Fruit fly (Drosophila melanogaster): ENCODE data around the gene Amnionless.
A peak's percentile ranks its signal among the peaks of the same experiment; 100 is the strongest.

Amnionless gene

dm6 chr2L:309177-309576 is 20.2 kb upstream of the Amnionless start (continued):
- TF ChIP-seq CG10209 (GFP tag; optimal IDR thresholded peaks at IDR 0.05) (no peak), pnt (GFP tag; optimal IDR thresholded peaks at IDR 0.05) (no peak), CG7963 (GFP tag; IDR thresholded peaks at IDR 0.05; ENCODE audit: partially characterized antibody) (no peak), GATAe (GFP tag; conservative IDR thresholded peaks at IDR 0.05) (no peak), E2f1 (GFP tag; IDR thresholded peaks at IDR 0.05) (peak; percentile 10; the same call in 1 of the 2 replicates), CG8281 (tag; optimal IDR thresholded peaks at IDR 0.05) (no peak), sqz (GFP tag; optimal IDR thresholded peaks at IDR 0.05) (no peak), CkIIα-i1 (GFP tag; IDR thresholded peaks at IDR 0.05) (no peak), lab (GFP tag; optimal IDR thresholded peaks at IDR 0.05) (no peak), cg (GFP tag; optimal IDR thresholded peaks at IDR 0.05) (no peak), ewg (GFP tag; optimal IDR thresholded peaks at IDR 0.05) (peak; percentile 6), hth (optimal IDR thresholded peaks at IDR 0.05) (no peak), lbe (GFP tag; optimal IDR thresholded peaks at IDR 0.05) (no peak), E2f2 (GFP tag; IDR thresholded peaks at IDR 0.05) (no peak), CG3838 (GFP tag; optimal IDR thresholded peaks at IDR 0.05) (no peak), Poxn (GFP tag; IDR thresholded peaks at IDR 0.05) (no peak), CG17385 (GFP tag; optimal IDR thresholded peaks at IDR 0.05) (peak; percentile 28), ash1 (GFP tag; optimal IDR thresholded peaks at IDR 0.05) (no peak), maf-S (GFP tag; optimal IDR thresholded peaks at IDR 0.05) (no peak), Lim3 (GFP tag; IDR thresholded peaks at IDR 0.05) (no peak), CG7786 (GFP tag; optimal IDR thresholded peaks at IDR 0.05) (peak; percentile 29), Asciz (GFP tag; optimal IDR thresholded peaks at IDR 0.05) (no peak), en (GFP tag; optimal IDR thresholded peaks at IDR 0.05) (no peak), otp (GFP tag; IDR thresholded peaks at IDR 0.05) (no peak), tx (GFP tag; optimal IDR thresholded peaks at IDR 0.05) (no peak), Sry-β (GFP tag; optimal IDR thresholded peaks at IDR 0.05) (no peak), crp (GFP tag; optimal IDR thresholded peaks at IDR 0.05) (no peak), CG32532 (GFP tag; IDR thresholded peaks at IDR 0.05) (0 out of 2 replicates have a peak, but pooled peaks have one; percentile 14), kni (GFP tag; optimal IDR thresholded peaks at IDR 0.05) (no peak), Oli (tag; optimal IDR thresholded peaks at IDR 0.05) (peak; percentile 6), CTCF (GFP tag; optimal IDR thresholded peaks at IDR 0.05) (no peak), B-H2 (GFP tag; optimal IDR thresholded peaks at IDR 0.05) (no peak), CG8478 (optimal IDR thresholded peaks at IDR 0.05) (no peak), CG18262 (tag; optimal IDR thresholded peaks at IDR 0.05) (no peak), oc (tag; optimal IDR thresholded peaks at IDR 0.05) (no peak), CG31441 (GFP tag; IDR thresholded peaks at IDR 0.05) (no peak), Mrtf (GFP tag; IDR thresholded peaks at IDR 0.05) (no peak), CG17829 (tag; optimal IDR thresholded peaks at IDR 0.05) (no peak), Rfx (GFP tag; IDR thresholded peaks at IDR 0.05) (0 out of 2 replicates have a peak, but pooled peaks have one; percentile 47), sr (GFP tag; IDR thresholded peaks at IDR 0.05) (no peak), Optix (GFP tag; IDR thresholded peaks at IDR 0.05) (no peak), CG3847 (GFP tag; IDR thresholded peaks at IDR 0.05) (no peak), CoRest (tag; optimal IDR thresholded peaks at IDR 0.05) (peak; percentile 7), CG8924 (tag; optimal IDR thresholded peaks at IDR 0.05) (no peak), CG10654 (GFP tag; optimal IDR thresholded peaks at IDR 0.05) (no peak), dmrt11E (tag; optimal IDR thresholded peaks at IDR 0.05) (no peak), CG15601 (tag; optimal IDR thresholded peaks at IDR 0.05) (no peak), CG10431 (GFP tag; optimal IDR thresholded peaks at IDR 0.05) (no peak), CG12391 (tag; optimal IDR thresholded peaks at IDR 0.05) (no peak), pfk (GFP tag; optimal IDR thresholded peaks at IDR 0.05) (no peak), sima (GFP tag; optimal IDR thresholded peaks at IDR 0.05) (no peak), CG6854 (GFP tag; optimal IDR thresholded peaks at IDR 0.05) (no peak), CG31365 (tag; optimal IDR thresholded peaks at IDR 0.05) (no peak)
